Worm (Caenorhabditis elegans) whole organism, early embryonic: ENCODE results near the gene famh-136.

ENCODE experiments used
- B0310.2 ChIP-seq: sonication (generic microtip); optimal IDR thresholded peaks from 2 replicates; lab custom pipeline; 2016; ENCODE audit warnings: mild to moderate bottlenecking, missing genetic modification characterization, missing compliant biosample characterization
- F13C5.2 ChIP-seq: sonication (generic microtip); optimal IDR thresholded peaks from 2 replicates; lab custom pipeline; 2017; ENCODE audit warnings: mild to moderate bottlenecking, missing genetic modification characterization, inconsistent platforms, missing compliant biosample characterization
- aly-1 ChIP-seq: sonication (generic microtip); optimal IDR thresholded peaks from 2 replicates; lab custom pipeline; 2016; ENCODE audit warnings: missing genetic modification characterization, missing compliant biosample characterization
- ama-1 ChIP-seq: fragments of 150-350 bp; optimal IDR thresholded peaks from 2 replicates; lab custom pipeline; 2014
- ceh-13 ChIP-seq: fragments of 200-800 bp; sonication (Bioruptor generic); optimal IDR thresholded peaks from 2 replicates; lab custom pipeline; 2018; ENCODE audit warnings: mild to moderate bottlenecking, missing genetic modification characterization, missing compliant biosample characterization
- ceh-36 ChIP-seq: sonication (generic microtip); optimal IDR thresholded peaks from 2 replicates; lab custom pipeline; 2016; ENCODE audit warnings: missing genetic modification characterization, inconsistent platforms, missing compliant biosample characterization
- ets-7 ChIP-seq: sonication (generic microtip); optimal IDR thresholded peaks from 2 replicates; lab custom pipeline; 2016; ENCODE audit warnings: missing genotype, missing genetic modification characterization, missing compliant biosample characterization
- flt-1 ChIP-seq: fragments of 200-800 bp; sonication (Bioruptor generic); IDR thresholded peaks from 2 replicates; pipeline ENCODE4 v1.3.6; 2022; ENCODE audit warnings: missing genetic modification characterization, missing compliant biosample characterization
- hmbx-1 ChIP-seq: sonication (generic microtip); optimal IDR thresholded peaks from 2 replicates; lab custom pipeline; 2016; ENCODE audit warnings: mild to moderate bottlenecking, missing genetic modification characterization, missing compliant biosample characterization
- hmg-4 ChIP-seq: fragments of 200-800 bp; sonication (Bioruptor generic); optimal IDR thresholded peaks from 2 replicates; lab custom pipeline; 2018; ENCODE audit warnings: mild to moderate bottlenecking, missing genetic modification characterization, missing compliant biosample characterization
- hnd-1 ChIP-seq: sonication (generic microtip); optimal IDR thresholded peaks from 2 replicates; lab custom pipeline; 2016; ENCODE audit warnings: missing genetic modification characterization, missing compliant biosample characterization
- pes-1 ChIP-seq: fragments of 200-800 bp; sonication (Bioruptor generic); IDR thresholded peaks from 2 replicates; pipeline ENCODE4 v1.3.6; 2022; ENCODE audit warnings: missing genetic modification reagents, missing genetic modification characterization, missing compliant biosample characterization
- scrt-1 ChIP-seq: fragments of 200-800 bp; sonication (Bioruptor generic); IDR thresholded peaks from 2 replicates; pipeline ENCODE4 v1.3.6; 2022; ENCODE audit warnings: missing genetic modification characterization, missing compliant biosample characterization
- sea-1 ChIP-seq: fragments of 200-800 bp; sonication (Bioruptor generic); conservative IDR thresholded peaks from 2 replicates; pipeline ENCODE4 v1.3.6; 2022; ENCODE audit warnings: missing genetic modification characterization, missing compliant biosample characterization
- tbx-11 ChIP-seq: fragments of 200-800 bp; sonication (Bioruptor generic); IDR thresholded peaks from 2 replicates; pipeline ENCODE4 v1.3.6; 2022; ENCODE audit warnings: missing genetic modification characterization, missing compliant biosample characterization
- tbx-37 ChIP-seq: fragments of 200-800 bp; sonication (Bioruptor generic); conservative IDR thresholded peaks from 2 replicates; pipeline ENCODE4 v1.3.6; 2022; ENCODE audit warnings: missing genetic modification reagents, missing genetic modification characterization, missing compliant biosample characterization
- tra-4 ChIP-seq: sonication (generic microtip); optimal IDR thresholded peaks from 2 replicates; lab custom pipeline; 2017; ENCODE audit warnings: missing genetic modification characterization, missing compliant biosample characterization

The famh-136 gene

ce11 chrIII:8869663-8870062 lies 17.9 kb upstream of the famh-136 start:
- TF ChIP-seq ceh-36 (tag; lab: Kevin White, UChicago) (no peak), aly-1 (no peak), pes-1 (GFP tag; lab: Robert Waterston, UW) (no peak), hmg-4 (no peak), ama-1 (lab: Kevin White, UChicago) (no peak), F13C5.2 (tag; lab: Kevin White, UChicago) (no peak), tbx-37 (GFP tag; lab: Robert Waterston, UW) (no peak), B0310.2 (tag; lab: Kevin White, UChicago) (no peak), hmbx-1 (tag; lab: Kevin White, UChicago) (no peak), tbx-11 (GFP tag; lab: Robert Waterston, UW) (no peak), flt-1 (GFP tag; lab: Robert Waterston, UW) (no peak), hnd-1 (tag; lab: Kevin White, UChicago) (no peak), ceh-13 (GFP tag; lab: Kevin White, UChicago) (no peak)

ce11 chrIII:8873045-8873457 lies 14.5 kb upstream of the famh-136 start:
- TF ChIP-seq hmg-4, result peak; percentile 33
- no peak for TF ChIP-seq tbx-11 (GFP tag; lab: Robert Waterston, UW)

ce11 chrIII:8873990-8874668 lies 13.4 kb upstream of the famh-136 start:
- TF ChIP-seq hnd-1 (tag; lab: Kevin White, UChicago), result no peak
- TF ChIP-seq F13C5.2 (tag; lab: Kevin White, UChicago), result peak; percentile 59
- TF ChIP-seq tbx-11 (GFP tag; lab: Robert Waterston, UW), result no peak
- no peak for TF ChIP-seq tbx-37 (GFP tag; lab: Robert Waterston, UW)
- peak; percentile 46 for TF ChIP-seq aly-1
- TF ChIP-seq B0310.2 (tag; lab: Kevin White, UChicago), result peak; percentile 59
- no peak for TF ChIP-seq hmbx-1 (tag; lab: Kevin White, UChicago)
- peak; percentile 38; the same call in 1 of the 2 replicates for TF ChIP-seq pes-1 (GFP tag; lab: Robert Waterston, UW)
- no peak for TF ChIP-seq tra-4
- peak; percentile 37 for TF ChIP-seq flt-1 (GFP tag; lab: Robert Waterston, UW)
- peak; percentile 78 for TF ChIP-seq hmg-4
- no peak for TF ChIP-seq scrt-1
- no peak for TF ChIP-seq ceh-36 (tag; lab: Kevin White, UChicago)
- no peak for TF ChIP-seq ceh-13 (GFP tag; lab: Kevin White, UChicago)
- TF ChIP-seq sea-1 (GFP tag; lab: Robert Waterston, UW), result 0 out of 2 replicates have a peak, but pooled peaks have one; percentile 51
- no peak for TF ChIP-seq ets-7 (tag; lab: Kevin White, UChicago)
- TF ChIP-seq ama-1 (lab: Kevin White, UChicago), result no peak

ce11 chrIII:8877002-8877401 lies 10.5 kb upstream of the famh-136 start, which contains the start of gene K01F9.2:
Gene K01F9.2, minus strand, starts transcription at chrIII:8877128.
- TF ChIP-seq scrt-1, result no peak
- no peak for TF ChIP-seq ceh-36 (tag; lab: Kevin White, UChicago)
- TF ChIP-seq pes-1 (GFP tag; lab: Robert Waterston, UW), result no peak
- TF ChIP-seq hmg-4, result no peak
- TF ChIP-seq tra-4, result no peak
- no peak for TF ChIP-seq aly-1
- TF ChIP-seq B0310.2 (tag; lab: Kevin White, UChicago), result no peak
- no peak for TF ChIP-seq flt-1 (GFP tag; lab: Robert Waterston, UW)
- no peak for TF ChIP-seq tbx-37 (GFP tag; lab: Robert Waterston, UW)
- TF ChIP-seq sea-1 (GFP tag; lab: Robert Waterston, UW), result no peak
- no peak for TF ChIP-seq ets-7 (tag; lab: Kevin White, UChicago)
- TF ChIP-seq tbx-11 (GFP tag; lab: Robert Waterston, UW), result no peak
- no peak for TF ChIP-seq F13C5.2 (tag; lab: Kevin White, UChicago)
- no peak for TF ChIP-seq ama-1 (lab: Kevin White, UChicago)
- no peak for TF ChIP-seq hnd-1 (tag; lab: Kevin White, UChicago)
- no peak for TF ChIP-seq ceh-13 (GFP tag; lab: Kevin White, UChicago)
- TF ChIP-seq hmbx-1 (tag; lab: Kevin White, UChicago), result no peak

ce11 chrIII:8878960-8879359 lies 8.6 kb upstream of the famh-136 start:
- TF ChIP-seq pes-1 (GFP tag; lab: Robert Waterston, UW), result no peak
- TF ChIP-seq flt-1 (GFP tag; lab: Robert Waterston, UW), result no peak
- no peak for TF ChIP-seq F13C5.2 (tag; lab: Kevin White, UChicago)
- no peak for TF ChIP-seq hmbx-1 (tag; lab: Kevin White, UChicago)
- TF ChIP-seq ceh-36 (tag; lab: Kevin White, UChicago), result no peak
- no peak for TF ChIP-seq ama-1 (lab: Kevin White, UChicago)
- TF ChIP-seq sea-1 (GFP tag; lab: Robert Waterston, UW), result no peak
- no peak for TF ChIP-seq tra-4
- no peak for TF ChIP-seq aly-1
- no peak for TF ChIP-seq hnd-1 (tag; lab: Kevin White, UChicago)

ce11 chrIII:8882333-8882732 lies 5.2 kb upstream of the famh-136 start:
- no peak for TF ChIP-seq ceh-36 (tag; lab: Kevin White, UChicago)
- TF ChIP-seq scrt-1, result no peak
- no peak for TF ChIP-seq sea-1 (GFP tag; lab: Robert Waterston, UW)
- no peak for TF ChIP-seq ama-1 (lab: Kevin White, UChicago)
- no peak for TF ChIP-seq hnd-1 (tag; lab: Kevin White, UChicago)
- TF ChIP-seq pes-1 (GFP tag; lab: Robert Waterston, UW), result no peak
- TF ChIP-seq hmg-4, result no peak
- TF ChIP-seq ets-7 (tag; lab: Kevin White, UChicago), result no peak
- no peak for TF ChIP-seq ceh-13 (GFP tag; lab: Kevin White, UChicago)
- TF ChIP-seq tbx-11 (GFP tag; lab: Robert Waterston, UW), result no peak
- TF ChIP-seq F13C5.2 (tag; lab: Kevin White, UChicago), result no peak
- no peak for TF ChIP-seq hmbx-1 (tag; lab: Kevin White, UChicago)
- TF ChIP-seq tra-4, result no peak
- TF ChIP-seq aly-1, result no peak
- no peak for TF ChIP-seq flt-1 (GFP tag; lab: Robert Waterston, UW)
- TF ChIP-seq tbx-37 (GFP tag; lab: Robert Waterston, UW), result no peak
- no peak for TF ChIP-seq B0310.2 (tag; lab: Kevin White, UChicago)
